Worm (Caenorhabditis elegans): ENCODE results near the gene T01G1.2.

The T01G1.2 gene

DNA sequence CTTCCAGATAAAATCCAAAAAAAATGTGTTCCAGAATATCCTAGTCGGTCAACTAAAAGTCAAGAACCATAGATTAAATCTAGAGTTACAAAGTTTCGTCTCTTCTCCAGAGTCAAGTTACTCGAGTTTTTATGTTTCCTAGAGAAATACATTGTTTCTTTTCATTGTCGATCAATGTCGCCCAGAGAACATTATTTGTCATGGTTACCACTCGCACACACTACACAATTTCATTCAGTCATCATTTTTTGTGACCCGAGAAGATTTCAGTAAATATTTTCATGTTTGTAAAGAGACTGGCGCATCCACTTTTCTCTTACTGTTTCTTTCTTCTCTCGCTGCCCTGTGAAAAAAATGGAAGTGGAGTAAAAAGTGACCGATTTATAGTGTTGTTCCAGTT, 37.6 kb upstream of the T01G1.2 start:
- no peak for TF ChIP-seq dmd-9 (GFP tag; IDR thresholded peaks at IDR 0.05)
- peak in 1 of 2 experiments; percentile 85 for TF ChIP-seq unc-62 (GFP tag; optimal IDR thresholded peaks at IDR 0.05 in 1 of 2)
- no peak for TF ChIP-seq unc-62 (tag; optimal IDR thresholded peaks at IDR 0.05)

DNA sequence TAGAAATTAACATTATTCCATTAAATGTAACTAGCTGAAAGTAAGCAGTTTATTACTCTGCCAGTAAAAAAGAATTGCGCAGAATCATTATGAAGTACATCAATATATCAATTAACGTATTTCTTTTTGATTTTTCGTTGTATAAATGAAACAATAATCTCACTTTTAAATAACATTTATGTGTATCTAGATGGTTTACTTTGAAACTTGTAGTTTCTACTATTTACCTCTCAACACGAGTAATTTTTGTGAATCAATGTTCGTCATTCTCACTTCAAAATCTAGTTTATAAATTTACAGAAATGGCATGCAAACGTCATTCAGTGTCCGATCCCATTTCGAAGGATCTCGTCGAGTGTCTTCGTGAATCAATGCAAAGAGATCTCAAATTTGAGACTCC, 37.1 kb upstream of the T01G1.2 start, which contains the start of gene gspd-1:
Gene gspd-1 (plus strand): TSS at position 301 of the 400 bp plus-strand sequence.
- TF ChIP-seq F10B5.3 (tag; optimal IDR thresholded peaks at IDR 0.05): no peak
- TF ChIP-seq ztf-7 (tag; optimal IDR thresholded peaks at IDR 0.05): no peak
- no peak for TF ChIP-seq lim-7 (GFP tag; IDR thresholded peaks at IDR 0.05)
- no peak for TF ChIP-seq ceh-32 (tag; optimal IDR thresholded peaks at IDR 0.05; ENCODE audit: poor library complexity)
- no peak for TF ChIP-seq mep-1 (tag; optimal IDR thresholded peaks at IDR 0.05)
- TF ChIP-seq nhr-102 (tag; optimal IDR thresholded peaks at IDR 0.05): no peak
- no peak for TF ChIP-seq Y5F2A.4 (GFP tag; optimal IDR thresholded peaks at IDR 0.05)
- TF ChIP-seq madf-9 (GFP tag; conservative IDR thresholded peaks at IDR 0.05): no peak
- no peak for TF ChIP-seq daf-12 (tag; optimal IDR thresholded peaks at IDR 0.05)
- TF ChIP-seq fos-1 (tag; optimal IDR thresholded peaks at IDR 0.05): no peak

DNA sequence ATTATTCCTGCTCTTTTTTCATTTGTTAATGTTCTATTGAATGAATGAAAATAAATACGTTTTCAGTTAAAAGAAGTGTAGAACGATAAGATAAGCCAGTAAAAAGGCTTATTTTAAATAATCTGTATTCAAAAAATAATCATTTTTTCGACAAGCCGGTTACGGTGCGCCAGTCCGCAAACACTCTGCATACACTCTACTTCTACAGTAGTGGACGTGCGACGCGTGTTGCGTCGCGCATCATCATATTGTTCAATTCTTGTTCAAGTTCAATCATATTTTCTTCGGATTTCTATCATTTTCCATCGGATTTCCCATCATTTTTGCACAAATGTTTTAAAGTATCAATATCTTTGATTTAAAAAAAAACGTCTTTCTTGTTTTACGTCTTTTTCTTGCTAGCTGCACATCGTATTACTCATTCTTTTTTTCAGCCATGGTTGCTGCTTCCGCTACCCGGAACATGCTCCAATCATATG, 34.3 kb upstream of the T01G1.2 start, which contains the start of gene B0035.18:
Gene B0035.18 (plus strand): TSS at position 429 of the 479 bp plus-strand sequence.
- TF ChIP-seq ctbp-1 (GFP tag; IDR thresholded peaks at IDR 0.05) (no peak), lsy-2 (tag; optimal IDR thresholded peaks at IDR 0.05) (peak in 1 of 2 experiments; percentile 12), unc-130 (GFP tag; optimal IDR thresholded peaks at IDR 0.05) (peak; percentile 2)

DNA sequence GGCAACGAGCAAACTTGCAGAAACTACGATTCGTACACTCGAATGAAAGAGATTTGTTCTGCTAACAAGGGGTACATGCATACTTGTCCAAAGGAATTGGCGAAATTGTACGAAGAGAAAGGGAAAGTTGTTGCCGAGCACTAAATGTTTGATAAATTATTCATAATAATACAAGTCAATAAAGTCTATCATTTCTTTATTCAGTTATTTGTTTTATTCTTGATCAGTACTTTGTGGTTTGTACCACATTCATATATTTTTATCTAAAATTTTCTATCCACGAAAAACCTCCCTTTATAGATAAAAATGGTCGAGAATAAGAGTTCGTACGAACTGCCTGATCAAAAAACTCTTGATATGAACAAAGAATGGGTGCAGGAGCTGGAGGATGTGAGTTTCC, 33.7 kb upstream of the T01G1.2 start, which contains the start of gene edg-1:
Gene edg-1 (plus strand): TSS at position 301 of the 400 bp plus-strand sequence.
- TF ChIP-seq daf-16 (GFP tag; optimal IDR thresholded peaks at IDR 0.05) (no peak), daf-16 (tag; optimal IDR thresholded peaks at IDR 0.05) (peak; percentile 9), skn-1 (tag; optimal IDR thresholded peaks at IDR 0.05) (no peak)

DNA sequence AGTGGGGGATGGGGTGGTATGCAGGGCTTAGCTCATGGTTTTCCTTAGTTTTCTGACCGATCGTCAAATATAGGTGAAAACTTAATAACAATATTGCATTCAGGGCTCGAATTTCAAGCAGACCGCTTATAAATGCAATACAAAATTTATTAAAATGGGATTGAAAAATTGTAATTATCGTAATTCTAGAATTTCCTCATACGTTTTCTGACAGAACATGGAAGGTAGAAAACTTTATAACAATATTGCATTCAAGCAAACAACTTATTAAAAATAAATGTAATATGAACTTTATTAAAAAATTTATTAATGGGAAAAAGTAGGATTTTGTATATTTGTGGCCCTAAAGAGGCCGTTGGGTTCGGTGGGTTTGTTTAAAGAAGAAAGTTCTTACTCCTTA, 30.5 kb upstream of the T01G1.2 start:
- TF ChIP-seq pha-4 (GFP tag; IDR thresholded peaks at IDR 0.05) (no peak), pha-4 (tag; optimal IDR thresholded peaks at IDR 0.05) (no peak), aha-1 (tag) (peak; percentile 51), dmd-8 (GFP tag; IDR thresholded peaks at IDR 0.05) (0 out of 2 replicates have a peak, but pooled peaks have one; percentile 4), arid-1 (GFP tag; conservative IDR thresholded peaks at IDR 0.05) (0 out of 2 replicates have a peak, but pooled peaks have one; percentile 41), mes-2 (tag; optimal IDR thresholded peaks at IDR 0.05; ENCODE audit: poor library complexity, severe bottlenecking) (no peak), lin-38 (GFP tag; IDR thresholded peaks at IDR 0.05) (peak; percentile 62), cey-2 (tag; optimal IDR thresholded peaks at IDR 0.05; ENCODE audit: borderline replicate concordance, insufficient read depth) (no peak), F26F4.8 (GFP tag; conservative IDR thresholded peaks at IDR 0.05) (peak; percentile 64; the same call in 1 of the 2 replicates), snpc-1.2 (GFP tag; IDR thresholded peaks at IDR 0.05) (peak; percentile 48; the same call in 1 of the 2 replicates), daf-8 (GFP tag; IDR thresholded peaks at IDR 0.05) (no peak)

DNA sequence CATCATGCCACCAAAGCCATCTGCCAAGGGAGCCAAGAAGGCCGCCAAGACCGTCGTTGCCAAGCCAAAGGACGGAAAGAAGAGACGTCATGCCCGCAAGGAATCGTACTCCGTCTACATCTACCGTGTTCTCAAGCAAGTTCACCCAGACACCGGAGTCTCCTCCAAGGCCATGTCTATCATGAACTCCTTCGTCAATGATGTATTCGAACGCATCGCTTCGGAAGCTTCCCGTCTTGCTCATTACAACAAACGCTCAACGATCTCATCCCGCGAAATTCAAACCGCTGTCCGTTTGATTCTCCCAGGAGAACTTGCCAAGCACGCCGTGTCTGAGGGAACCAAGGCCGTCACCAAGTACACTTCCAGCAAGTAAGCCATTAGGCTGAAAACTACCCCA, 29.5 kb upstream of the T01G1.2 start, which contains the start of gene his-48:
Gene his-48 (plus strand): TSS at position 5 of the 400 bp plus-strand sequence.
- TF ChIP-seq lim-7 (GFP tag; IDR thresholded peaks at IDR 0.05) (peak; percentile 56; the same call in 1 of the 2 replicates), lin-38 (GFP tag; IDR thresholded peaks at IDR 0.05) (peak; percentile 39; the same call in 1 of the 2 replicates)

Data from whole organism, L4 larva.